Fruit fly (Drosophila melanogaster) whole organism, embryonic: ENCODE results near the gene Moe.

Experiments
- C15 ChIP-seq: fragments of 200-800 bp; sonication (Bioruptor generic); IDR thresholded peaks from 3 replicates; pipeline ENCODE4 v1.3.6; 2022; ENCODE audit warnings: missing biosample characterization, missing genetic modification characterization
- CG10209 ChIP-seq: fragments of 200-800 bp; sonication (Bioruptor generic); optimal IDR thresholded peaks from 3 replicates; lab custom pipeline; 2017; ENCODE audit warnings: missing biosample characterization, mild to moderate bottlenecking, missing genetic modification characterization, missing genetic modification reagents
- CG10979 ChIP-seq: fragments of 200-800 bp; sonication (Bioruptor generic); optimal IDR thresholded peaks from 2 replicates; lab custom pipeline; 2018; ENCODE audit warnings: missing biosample characterization, mild to moderate bottlenecking, missing genetic modification characterization, moderate library complexity
- CG11456 ChIP-seq: fragments of 200-800 bp; sonication (Bioruptor generic); IDR thresholded peaks from 3 replicates; pipeline ENCODE4 v1.3.6; 2022; ENCODE audit warnings: missing biosample characterization, missing genetic modification characterization
- CG12769 ChIP-seq: fragments of 200-800 bp; sonication (Bioruptor generic); optimal IDR thresholded peaks from 2 replicates; lab custom pipeline; 2019; ENCODE audit warnings: missing biosample characterization, mild to moderate bottlenecking, missing genetic modification characterization, moderate library complexity
- CG15514 ChIP-seq: fragments of 200-800 bp; sonication (Bioruptor generic); optimal IDR thresholded peaks from 3 replicates; lab custom pipeline; 2017; ENCODE audit warnings: missing biosample characterization, missing genetic modification characterization, mild to moderate bottlenecking, moderate library complexity, missing genetic modification reagents
- CG17186 ChIP-seq: fragments of 200-800 bp; sonication (Bioruptor generic); optimal IDR thresholded peaks from 3 replicates; lab custom pipeline; 2017; ENCODE audit warnings: missing biosample characterization, missing genetic modification reagents, missing genetic modification characterization
- CG17361 ChIP-seq: fragments of 200-800 bp; sonication (Bioruptor generic); IDR thresholded peaks from 3 replicates; pipeline ENCODE4 v1.3.6; 2022; ENCODE audit warnings: missing biosample characterization, missing genetic modification characterization
- CG17568 ChIP-seq: fragments of 200-800 bp; sonication (Bioruptor generic); optimal IDR thresholded peaks from 2 replicates; lab custom pipeline; 2018; ENCODE audit warnings: missing biosample characterization, mild to moderate bottlenecking, missing genetic modification characterization, moderate library complexity
- CG1792 ChIP-seq: fragments of 200-800 bp; sonication (Bioruptor generic); optimal IDR thresholded peaks from 2 replicates; lab custom pipeline; 2016; ENCODE audit warnings: missing biosample characterization, missing genetic modification characterization
- CG31365 ChIP-seq: fragments of 200-800 bp; sonication (Bioruptor generic); optimal IDR thresholded peaks from 2 replicates; lab custom pipeline; 2018; ENCODE audit warnings: missing biosample characterization, mild to moderate bottlenecking, missing genetic modification characterization
- CG34376 ChIP-seq: fragments of 200-800 bp; sonication (Bioruptor generic); optimal IDR thresholded peaks from 2 replicates; lab custom pipeline; 2018; ENCODE audit warnings: missing biosample characterization, mild to moderate bottlenecking, missing genetic modification characterization
- CG4282 ChIP-seq: fragments of 200-800 bp; sonication (Bioruptor generic); optimal IDR thresholded peaks from 2 replicates; lab custom pipeline; 2016; ENCODE audit warnings: missing biosample characterization, missing genetic modification characterization
- CG4617 ChIP-seq: fragments of 200-800 bp; sonication (Bioruptor generic); optimal IDR thresholded peaks from 3 replicates; lab custom pipeline; 2016; ENCODE audit warnings: missing biosample characterization, missing genetic modification characterization, borderline replicate concordance
- CG4820 ChIP-seq: fragments of 200-800 bp; sonication (Bioruptor generic); optimal IDR thresholded peaks from 3 replicates; lab custom pipeline; 2016; ENCODE audit warnings: missing biosample characterization, missing genetic modification characterization
- CG5953 ChIP-seq: fragments of 200-800 bp; sonication (Bioruptor generic); IDR thresholded peaks from 2 replicates; pipeline ENCODE4 v1.3.6; 2022; ENCODE audit warnings: missing biosample characterization, missing genetic modification characterization
- CG6689 ChIP-seq: fragments of 200-800 bp; sonication (Bioruptor generic); IDR thresholded peaks from 2 replicates; pipeline ENCODE4 v1.3.6; 2022; ENCODE audit warnings: missing biosample characterization, missing genetic modification characterization
- CG6854 ChIP-seq: fragments of 200-800 bp; sonication (Bioruptor generic); optimal IDR thresholded peaks from 3 replicates; lab custom pipeline; 2017; ENCODE audit warnings: missing biosample characterization, mild to moderate bottlenecking, missing genetic modification characterization
- CG7372 ChIP-seq: fragments of 200-800 bp; sonication (Bioruptor generic); IDR thresholded peaks from 2 replicates; pipeline ENCODE4 v1.3.6; 2022; ENCODE audit warnings: missing biosample characterization, missing genetic modification characterization
- CG7786 ChIP-seq: fragments of 200-800 bp; sonication (Bioruptor generic); optimal IDR thresholded peaks from 2 replicates; lab custom pipeline; 2016; ENCODE audit warnings: missing biosample characterization, missing genetic modification characterization
- CG8944 ChIP-seq: fragments of 200-800 bp; sonication (Bioruptor generic); optimal IDR thresholded peaks from 3 replicates; lab custom pipeline; 2016; ENCODE audit warnings: missing biosample characterization, missing genetic modification characterization
- CTCF ChIP-seq: fragments of 200-800 bp; sonication (Bioruptor generic); optimal IDR thresholded peaks from 2 replicates; lab custom pipeline; 2017; ENCODE audit warnings: missing biosample characterization, mild to moderate bottlenecking, missing genetic modification characterization, moderate library complexity
- E2f2 ChIP-seq: fragments of 200-800 bp; sonication (Bioruptor generic); IDR thresholded peaks from 2 replicates; pipeline ENCODE4 v1.3.6; 2022; ENCODE audit warnings: missing biosample characterization, missing genetic modification characterization
- Hand ChIP-seq: fragments of 200-800 bp; sonication (Bioruptor generic); optimal IDR thresholded peaks from 2 replicates; lab custom pipeline; 2017; ENCODE audit warnings: mild to moderate bottlenecking, missing biosample characterization, missing genetic modification reagents, missing genetic modification characterization
- Hr39 ChIP-seq: fragments of >200 bp; optimal IDR thresholded peaks from 2 replicates; lab custom pipeline; 2017
- Jarid2 ChIP-seq: fragments of 200-800 bp; sonication (Bioruptor generic); optimal IDR thresholded peaks from 3 replicates; lab custom pipeline; 2017; ENCODE audit warnings: mild to moderate bottlenecking, missing biosample characterization, missing genetic modification reagents, missing genetic modification characterization
- MBD-R2 ChIP-seq: fragments of 200-800 bp; sonication (Bioruptor generic); IDR thresholded peaks from 2 replicates; pipeline ENCODE4 v1.3.6; 2022; ENCODE audit warnings: missing biosample characterization, missing genetic modification characterization
- Opbp ChIP-seq: fragments of 200-800 bp; sonication (Bioruptor generic); IDR thresholded peaks from 3 replicates; pipeline ENCODE4 v1.3.6; 2022; ENCODE audit warnings: missing biosample characterization, missing genetic modification characterization; ENCODE audit not compliant: partially characterized antibody
- Optix ChIP-seq: fragments of 200-800 bp; sonication (Bioruptor generic); IDR thresholded peaks from 3 replicates; pipeline ENCODE4 v1.3.6; 2022; ENCODE audit warnings: missing biosample characterization, missing genetic modification characterization
- Usf ChIP-seq: fragments of 200-800 bp; sonication (Bioruptor generic); optimal IDR thresholded peaks from 2 replicates; lab custom pipeline; 2017; ENCODE audit warnings: missing genotype, missing biosample characterization, missing genetic modification characterization
- Xbp1 ChIP-seq: fragments of 200-800 bp; sonication (Bioruptor generic); optimal IDR thresholded peaks from 3 replicates; lab custom pipeline; 2016; ENCODE audit warnings: missing biosample characterization, mild to moderate bottlenecking, missing genetic modification characterization
- al ChIP-seq: fragments of 200-800 bp; sonication (Bioruptor generic); IDR thresholded peaks from 2 replicates; pipeline ENCODE4 v1.3.6; 2022; ENCODE audit warnings: missing biosample characterization, missing genetic modification characterization
- aop ChIP-seq: fragments of 200-800 bp; sonication (Bioruptor generic); IDR thresholded peaks from 2 replicates; pipeline ENCODE4 v1.3.6; 2022; ENCODE audit warnings: missing biosample characterization, missing genetic modification characterization
- cg ChIP-seq: fragments of 200-800 bp; sonication (Bioruptor generic); optimal IDR thresholded peaks from 3 replicates; lab custom pipeline; 2019; ENCODE audit warnings: missing biosample characterization, mild to moderate bottlenecking, missing genetic modification characterization, moderate library complexity
- chinmo ChIP-seq: fragments of 200-800 bp; sonication (Bioruptor generic); IDR thresholded peaks from 4 replicates; pipeline ENCODE4 v1.3.6; 2022; ENCODE audit warnings: missing biosample characterization, missing genetic modification characterization; ENCODE audit not compliant: partially characterized antibody
- cwo ChIP-seq: fragments of 200-800 bp; sonication (Bioruptor generic); optimal IDR thresholded peaks from 3 replicates; lab custom pipeline; 2017; ENCODE audit warnings: missing biosample characterization, missing genetic modification characterization, mild to moderate bottlenecking, moderate library complexity, missing genetic modification reagents
- dm ChIP-seq: fragments of 200-800 bp; sonication (Bioruptor generic); optimal IDR thresholded peaks from 3 replicates; lab custom pipeline; 2016; ENCODE audit warnings: missing biosample characterization, missing genetic modification characterization
- dmrt99B ChIP-seq: fragments of 200-800 bp; sonication (Bioruptor generic); optimal IDR thresholded peaks from 2 replicates; lab custom pipeline; 2018; ENCODE audit warnings: missing biosample characterization, mild to moderate bottlenecking, missing genetic modification characterization, moderate library complexity
- eve ChIP-seq, 2 experiments: fragments of >200 bp; optimal IDR thresholded peaks; 2 replicates each; lab custom pipeline; 2017; ENCODE audit warnings: missing biosample characterization in 2 of 2, missing genetic modification characterization in 2 of 2
- exex ChIP-seq: fragments of 200-800 bp; sonication (Bioruptor generic); optimal IDR thresholded peaks from 4 replicates; lab custom pipeline; 2018; ENCODE audit warnings: missing biosample characterization, mild to moderate bottlenecking, missing genetic modification characterization, moderate library complexity
- gt ChIP-seq: fragments of 200-800 bp; sonication (Bioruptor generic); IDR thresholded peaks from 2 replicates; pipeline ENCODE4 v1.3.6; 2022; ENCODE audit warnings: missing biosample characterization, missing genetic modification characterization
- jing ChIP-seq: fragments of 200-800 bp; sonication (Bioruptor generic); optimal IDR thresholded peaks from 2 replicates; lab custom pipeline; 2018; ENCODE audit warnings: missing biosample characterization, mild to moderate bottlenecking, missing genetic modification characterization
- kni ChIP-seq: fragments of 200-800 bp; sonication (Bioruptor generic); optimal IDR thresholded peaks from 3 replicates; lab custom pipeline; 2017; ENCODE audit warnings: mild to moderate bottlenecking, missing biosample characterization, missing genetic modification reagents, missing genetic modification characterization
- mam ChIP-seq: fragments of 200-800 bp; sonication (Bioruptor generic); optimal IDR thresholded peaks from 3 replicates; lab custom pipeline; 2016; ENCODE audit warnings: missing biosample characterization, missing genetic modification characterization
- org-1 ChIP-seq: fragments of 200-800 bp; sonication (Bioruptor generic); optimal IDR thresholded peaks from 2 replicates; lab custom pipeline; 2017; ENCODE audit warnings: missing biosample characterization, missing genetic modification characterization
- prd ChIP-seq, 3 experiments: fragments of >200 bp in 2 of 3; fragments of 200-800 bp in 1 of 3; sonication (Bioruptor generic) in 1 of 3; optimal IDR thresholded peaks in 2 of 3; IDR thresholded peaks in 1 of 3; 2 replicates in 2 of 3; 3 replicates in 1 of 3; pipeline versions ENCODE4 v1.3.6 to Lab custom; 2017 to 2022; ENCODE audit warnings: missing biosample characterization in 1 of 3, missing genetic modification characterization in 1 of 3
- run ChIP-seq: fragments of 200-800 bp; sonication (Bioruptor generic); optimal IDR thresholded peaks from 3 replicates; lab custom pipeline; 2018; ENCODE audit warnings: missing biosample characterization, mild to moderate bottlenecking, missing genetic modification characterization
- sob ChIP-seq: fragments of 200-800 bp; sonication (Bioruptor generic); IDR thresholded peaks from 2 replicates; pipeline ENCODE4 v1.3.6; 2022; ENCODE audit warnings: missing biosample characterization, missing genetic modification characterization
- trem ChIP-seq: fragments of 200-800 bp; optimal IDR thresholded peaks from 3 replicates; lab custom pipeline; 2019; ENCODE audit warnings: missing biosample characterization, mild to moderate bottlenecking, missing genetic modification characterization, moderate library complexity
- unc-4 ChIP-seq: fragments of 200-800 bp; sonication (Bioruptor generic); IDR thresholded peaks from 2 replicates; pipeline ENCODE4 v1.3.6; 2022; ENCODE audit warnings: missing biosample characterization, missing genetic modification characterization; ENCODE audit not compliant: partially characterized antibody
- unpg ChIP-seq: fragments of 200-800 bp; sonication (Bioruptor generic); optimal IDR thresholded peaks from 3 replicates; lab custom pipeline; 2018; ENCODE audit warnings: missing biosample characterization, mild to moderate bottlenecking, missing genetic modification characterization, moderate library complexity
- z ChIP-seq: fragments of 200-800 bp; sonication (Bioruptor generic); IDR thresholded peaks from 3 replicates; pipeline ENCODE4 v1.3.6; 2022; ENCODE audit warnings: missing biosample characterization, missing genetic modification characterization

The Moe gene

dm6 chrX:8861267-8861666 is 36.9 kb downstream of the Moe start (continued):
- no peak for TF ChIP-seq Hand (GFP tag; lab: Kevin White, UChicago)
- no peak for TF ChIP-seq CG6854 (GFP tag; lab: Kevin White, UChicago)
- TF ChIP-seq CG6689 = peak; percentile 42; the same call in 1 of the 2 replicates
- peak; percentile 45 for TF ChIP-seq CG4820 (GFP tag; lab: Kevin White, UChicago)
- no peak for TF ChIP-seq CG34376 (GFP tag; lab: Kevin White, UChicago)
- TF ChIP-seq eve (GFP tag; optimal IDR thresholded peaks at IDR 0.05; lab: Kevin White, UChicago) = peak in 1 of 2 experiments; percentile 4
- no peak for TF ChIP-seq CG15514
- TF ChIP-seq jing (GFP tag; lab: Kevin White, UChicago) = peak; percentile 25
- no peak for TF ChIP-seq CG8944 (GFP tag; lab: Kevin White, UChicago)
- TF ChIP-seq CG17568 (GFP tag; lab: Kevin White, UChicago) = peak; percentile 0
- TF ChIP-seq exex (tag; lab: Kevin White, UChicago) = no peak
- TF ChIP-seq C15 = no peak
- TF ChIP-seq unc-4 (GFP tag; lab: Robert Waterston, UW) = no peak
- TF ChIP-seq CTCF = no peak
- no peak for TF ChIP-seq chinmo (GFP tag; lab: Robert Waterston, UW)
- TF ChIP-seq Jarid2 (GFP tag; lab: Kevin White, UChicago) = no peak
- TF ChIP-seq CG4617 (GFP tag; lab: Kevin White, UChicago) = no peak
- no peak for TF ChIP-seq gt
- no peak for TF ChIP-seq aop
- TF ChIP-seq CG11456 (GFP tag; lab: Robert Waterston, UW) = no peak
- no peak for TF ChIP-seq cg (GFP tag; lab: Kevin White, UChicago)
- TF ChIP-seq cwo = no peak
- TF ChIP-seq Opbp (GFP tag; lab: Robert Waterston, UW) = no peak
- TF ChIP-seq Hr39 (lab: Kevin White, UChicago) = no peak
- TF ChIP-seq prd (optimal IDR thresholded peaks at IDR 0.05; lab: Kevin White, UChicago) = no peak
- TF ChIP-seq prd (GFP tag; IDR thresholded peaks at IDR 0.05; lab: Robert Waterston, UW) = peak; percentile 62; the same call in 1 of the 3 replicates
- no peak for TF ChIP-seq CG4282 (GFP tag; lab: Kevin White, UChicago)
- no peak for TF ChIP-seq CG17186 (GFP tag; lab: Kevin White, UChicago)
- TF ChIP-seq CG10979 (tag; lab: Kevin White, UChicago) = peak; percentile 65
- no peak for TF ChIP-seq Optix (GFP tag; lab: Robert Waterston, UW)
- peak; percentile 11 for TF ChIP-seq CG10209 (GFP tag; lab: Kevin White, UChicago)
- no peak for TF ChIP-seq kni (GFP tag; lab: Kevin White, UChicago)
- TF ChIP-seq CG1792 (GFP tag; lab: Kevin White, UChicago) = no peak
- TF ChIP-seq Usf (GFP tag; lab: Kevin White, UChicago) = no peak
- no peak for TF ChIP-seq CG12769 (tag; lab: Kevin White, UChicago)
- no peak for TF ChIP-seq CG7786 (GFP tag; lab: Kevin White, UChicago)
- TF ChIP-seq Xbp1 (GFP tag; lab: Kevin White, UChicago) = peak; percentile 58
- TF ChIP-seq CG31365 (tag; lab: Kevin White, UChicago) = no peak
- no peak for TF ChIP-seq z
- 0 out of 2 replicates have a peak, but pooled peaks have one; percentile 6 for TF ChIP-seq E2f2 (GFP tag; lab: Robert Waterston, UW)
- TF ChIP-seq org-1 (GFP tag; lab: Kevin White, UChicago) = no peak
- TF ChIP-seq sob = no peak
- no peak for TF ChIP-seq run
- peak; percentile 9 for TF ChIP-seq trem (tag; lab: Kevin White, UChicago)
- no peak for TF ChIP-seq MBD-R2 (GFP tag; lab: Robert Waterston, UW)
- peak; percentile 58 for TF ChIP-seq unpg (GFP tag; lab: Kevin White, UChicago)
- no peak for TF ChIP-seq CG5953 (GFP tag; lab: Robert Waterston, UW)
- no peak for TF ChIP-seq mam
- TF ChIP-seq CG17361 = peak; percentile 55; the same call in 1 of the 3 replicates
- TF ChIP-seq al (GFP tag; lab: Robert Waterston, UW) = no peak
- TF ChIP-seq dmrt99B = peak; percentile 70
- no peak for TF ChIP-seq CG7372 (GFP tag; lab: Robert Waterston, UW)
- TF ChIP-seq dm (GFP tag; lab: Kevin White, UChicago) = no peak
